Fruit fly (Drosophila melanogaster) S2 (cell line): ENCODE measurements around the gene vrs.

Experiments
- CG8478 ChIP-seq: fragments of >200 bp; optimal IDR thresholded peaks from 2 replicates; lab custom pipeline; 2018
- CTCF ChIP-seq, 2 experiments: fragments of >200 bp; optimal IDR thresholded peaks; 2 replicates each; lab custom pipeline; 2018

DNA sequence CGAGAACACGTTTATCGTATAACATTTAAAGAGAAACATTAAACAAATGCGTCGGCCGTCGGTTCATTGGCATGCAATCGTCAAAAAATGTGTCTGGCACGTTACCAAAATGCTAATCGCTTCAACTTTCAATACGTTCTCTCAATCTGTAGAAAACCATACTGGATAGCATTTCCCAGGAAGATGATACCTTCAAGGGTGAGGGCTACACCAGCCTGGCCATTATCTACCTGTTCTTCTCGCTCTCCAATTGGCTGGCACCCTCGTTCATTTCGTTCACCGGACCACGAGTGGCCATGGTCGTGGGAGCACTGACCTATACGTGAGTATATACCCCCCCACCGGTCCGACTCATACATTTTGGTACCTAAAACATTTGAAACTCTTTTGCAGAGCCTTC lies 7.0 kb downstream of the vrs start:
- TF ChIP-seq CTCF (optimal IDR thresholded peaks at IDR 0.05; lab: Kevin White, UChicago) (no peak), CG8478 (lab: Kevin White, UChicago) (no peak)
